Fruit fly (Drosophila melanogaster) whole organism, embryonic: ENCODE results near the gene Ppm1.
A peak's percentile ranks its signal among the peaks of the same experiment; 100 is the strongest.

Experiments
- Atf3 ChIP-seq: fragments of 200-800 bp; sonication (Bioruptor generic); optimal IDR thresholded peaks from 3 replicates; lab custom pipeline; 2016; ENCODE audit warnings: missing biosample characterization, missing genetic modification characterization
- C15 ChIP-seq: fragments of 200-800 bp; sonication (Bioruptor generic); IDR thresholded peaks from 3 replicates; pipeline ENCODE4 v1.3.6; 2022; ENCODE audit warnings: missing biosample characterization, missing genetic modification characterization
- CG10462 ChIP-seq: fragments of 200-800 bp; sonication (Bioruptor generic); optimal IDR thresholded peaks from 2 replicates; lab custom pipeline; 2016; ENCODE audit warnings: missing biosample characterization, missing genetic modification characterization
- CG11695 ChIP-seq: fragments of 200-800 bp; sonication (Bioruptor generic); IDR thresholded peaks from 3 replicates; pipeline ENCODE4 v1.3.6; 2022; ENCODE audit warnings: missing biosample characterization, missing genetic modification characterization
- CG13424 ChIP-seq: fragments of 200-800 bp; sonication (Bioruptor generic); optimal IDR thresholded peaks from 2 replicates; lab custom pipeline; 2019; ENCODE audit warnings: missing biosample characterization, mild to moderate bottlenecking, missing genetic modification characterization, moderate library complexity
- CG14050 ChIP-seq: fragments of 200-800 bp; sonication (Bioruptor generic); IDR thresholded peaks from 3 replicates; pipeline ENCODE4 v1.3.6; 2022; ENCODE audit warnings: missing biosample characterization, missing genetic modification characterization
- CG17385 ChIP-seq: fragments of 200-800 bp; sonication (Bioruptor generic); optimal IDR thresholded peaks from 3 replicates; lab custom pipeline; 2018; ENCODE audit warnings: missing biosample characterization, mild to moderate bottlenecking, missing genetic modification characterization
- CG17612 ChIP-seq: fragments of 200-800 bp; sonication (Bioruptor generic); IDR thresholded peaks from 2 replicates; pipeline ENCODE4 v1.3.6; 2022; ENCODE audit warnings: missing biosample characterization, missing genetic modification characterization
- CG17912 ChIP-seq: fragments of 200-800 bp; sonication (Bioruptor generic); optimal IDR thresholded peaks from 2 replicates; lab custom pipeline; 2018; ENCODE audit warnings: missing biosample characterization, mild to moderate bottlenecking, missing genetic modification characterization
- CG18619 ChIP-seq: fragments of 200-800 bp; sonication (Bioruptor generic); optimal IDR thresholded peaks from 3 replicates; lab custom pipeline; 2017; ENCODE audit warnings: missing biosample characterization, mild to moderate bottlenecking, missing genetic modification characterization
- CG18764 ChIP-seq: fragments of 200-800 bp; sonication (Bioruptor generic); optimal IDR thresholded peaks from 3 replicates; lab custom pipeline; 2016; ENCODE audit warnings: missing biosample characterization, missing genetic modification characterization
- CG2120 ChIP-seq: fragments of 200-800 bp; sonication (Bioruptor generic); optimal IDR thresholded peaks from 3 replicates; lab custom pipeline; 2016; ENCODE audit warnings: missing biosample characterization, missing genetic modification characterization
- CG2129 ChIP-seq: fragments of 200-800 bp; sonication (Bioruptor generic); IDR thresholded peaks from 2 replicates; pipeline ENCODE4 v1.3.6; 2022; ENCODE audit warnings: missing biosample characterization, missing genetic modification characterization; ENCODE audit not compliant: partially characterized antibody
- CG2889 ChIP-seq: fragments of 200-800 bp; sonication (Bioruptor generic); IDR thresholded peaks from 3 replicates; pipeline ENCODE4 v1.3.6; 2022; ENCODE audit warnings: missing biosample characterization, missing genetic modification characterization
- CG31441 ChIP-seq: fragments of 200-800 bp; sonication (Bioruptor generic); IDR thresholded peaks from 2 replicates; pipeline ENCODE4 v1.3.6; 2022; ENCODE audit warnings: missing biosample characterization, missing genetic modification characterization
- CG34422 ChIP-seq: fragments of 200-800 bp; sonication (Bioruptor generic); IDR thresholded peaks from 3 replicates; pipeline ENCODE4 v1.3.6; 2022; ENCODE audit warnings: missing biosample characterization, missing genetic modification characterization
- CG7987 ChIP-seq: fragments of 200-800 bp; sonication (Bioruptor generic); optimal IDR thresholded peaks from 2 replicates; lab custom pipeline; 2018; ENCODE audit warnings: missing biosample characterization, mild to moderate bottlenecking, missing genetic modification characterization, moderate library complexity
- CG8359 ChIP-seq: fragments of 200-800 bp; sonication (Bioruptor generic); optimal IDR thresholded peaks from 2 replicates; lab custom pipeline; 2017; ENCODE audit warnings: missing biosample characterization, mild to moderate bottlenecking, missing genetic modification characterization, borderline replicate concordance
- CG9727 ChIP-seq: fragments of 200-800 bp; sonication (Bioruptor generic); optimal IDR thresholded peaks from 3 replicates; lab custom pipeline; 2017; ENCODE audit warnings: missing biosample characterization, mild to moderate bottlenecking, missing genetic modification characterization
- Dip2 ChIP-seq: fragments of 200-800 bp; sonication (Bioruptor generic); IDR thresholded peaks from 2 replicates; pipeline ENCODE4 v1.3.6; 2022; ENCODE audit warnings: missing biosample characterization, missing genetic modification characterization
- Drgx ChIP-seq: fragments of 200-800 bp; sonication (Bioruptor generic); IDR thresholded peaks from 2 replicates; pipeline ENCODE4 v1.3.6; 2022; ENCODE audit warnings: missing biosample characterization, missing genetic modification characterization
- Fer3 ChIP-seq: fragments of 200-800 bp; sonication (Bioruptor generic); optimal IDR thresholded peaks from 2 replicates; lab custom pipeline; 2018; ENCODE audit warnings: missing biosample characterization, mild to moderate bottlenecking, missing genetic modification characterization, moderate library complexity
- Gsc ChIP-seq: fragments of 200-800 bp; sonication (Bioruptor generic); IDR thresholded peaks from 2 replicates; pipeline ENCODE4 v1.3.6; 2022; ENCODE audit warnings: missing biosample characterization, missing genetic modification characterization
- Max ChIP-seq: fragments of 200-800 bp; sonication (Bioruptor generic); optimal IDR thresholded peaks from 2 replicates; lab custom pipeline; 2016; ENCODE audit warnings: missing biosample characterization, mild to moderate bottlenecking, missing genetic modification characterization
- Med ChIP-seq: fragments of 200-800 bp; sonication (Bioruptor generic); peaks from one replicate; lab custom pipeline; 2016; ENCODE audit warnings: missing biosample characterization, missing genetic modification characterization, mild to moderate bottlenecking, inconsistent platforms, moderate library complexity
- Nf-YC ChIP-seq: fragments of 200-800 bp; optimal IDR thresholded peaks from 3 replicates; lab custom pipeline; 2019; ENCODE audit warnings: missing biosample characterization, mild to moderate bottlenecking, missing genetic modification characterization, moderate library complexity
- Opbp ChIP-seq: fragments of 200-800 bp; sonication (Bioruptor generic); IDR thresholded peaks from 3 replicates; pipeline ENCODE4 v1.3.6; 2022; ENCODE audit warnings: missing biosample characterization, missing genetic modification characterization; ENCODE audit not compliant: partially characterized antibody
- Pdp1 ChIP-seq, 2 experiments: fragments of 200-800 bp; sonication (Bioruptor generic); optimal IDR thresholded peaks; 3 replicates each; lab custom pipeline; 2016; ENCODE audit warnings: missing biosample characterization in 2 of 2, missing genetic modification characterization in 2 of 2, mild to moderate bottlenecking in 1 of 2, moderate library complexity in 1 of 2
- Taf1 ChIP-seq: fragments of 200-800 bp; sonication (Bioruptor generic); IDR thresholded peaks from 2 replicates; pipeline ENCODE4 v1.3.6; 2022; ENCODE audit warnings: missing biosample characterization, missing genetic modification characterization
- Xrp1 ChIP-seq: fragments of 200-800 bp; sonication (Bioruptor generic); IDR thresholded peaks from 2 replicates; pipeline ENCODE4 v1.3.6; 2022; ENCODE audit warnings: missing biosample characterization, missing genetic modification characterization
- amos ChIP-seq: fragments of 200-800 bp; sonication (Bioruptor generic); IDR thresholded peaks from 2 replicates; pipeline ENCODE4 v1.3.6; 2022; ENCODE audit warnings: missing biosample characterization, missing genetic modification characterization; ENCODE audit not compliant: partially characterized antibody
- ara ChIP-seq: fragments of 200-800 bp; sonication (Bioruptor generic); IDR thresholded peaks from 2 replicates; pipeline ENCODE4 v1.3.6; 2022; ENCODE audit warnings: missing biosample characterization, missing genetic modification characterization
- bowl ChIP-seq: fragments of 200-800 bp; sonication (Bioruptor generic); IDR thresholded peaks from 2 replicates; pipeline ENCODE4 v1.3.6; 2022; ENCODE audit warnings: missing biosample characterization, missing genetic modification characterization
- cg ChIP-seq: fragments of 200-800 bp; sonication (Bioruptor generic); optimal IDR thresholded peaks from 3 replicates; lab custom pipeline; 2019; ENCODE audit warnings: missing biosample characterization, mild to moderate bottlenecking, missing genetic modification characterization, moderate library complexity
- fd102C ChIP-seq: fragments of 200-800 bp; sonication (Bioruptor generic); optimal IDR thresholded peaks from 2 replicates; lab custom pipeline; 2018; ENCODE audit warnings: missing biosample characterization, mild to moderate bottlenecking, missing genetic modification characterization, moderate library complexity
- ftz-f1 ChIP-seq: fragments of 200-800 bp; sonication (Bioruptor generic); optimal IDR thresholded peaks from 2 replicates; lab custom pipeline; 2016; ENCODE audit warnings: missing biosample characterization, missing genetic modification characterization
- gem ChIP-seq: fragments of 200-800 bp; sonication (Bioruptor generic); optimal IDR thresholded peaks from 2 replicates; lab custom pipeline; 2019; ENCODE audit warnings: missing biosample characterization, mild to moderate bottlenecking, missing genetic modification characterization, moderate library complexity
- hb ChIP-seq: fragments of 200-800 bp; sonication (Bioruptor generic); IDR thresholded peaks from 3 replicates; pipeline ENCODE4 v1.3.6; 2022; ENCODE audit warnings: missing biosample characterization, missing genetic modification characterization; ENCODE audit not compliant: partially characterized antibody
- kah ChIP-seq: fragments of 200-800 bp; sonication (Bioruptor generic); optimal IDR thresholded peaks from 2 replicates; lab custom pipeline; 2018; ENCODE audit warnings: missing biosample characterization, mild to moderate bottlenecking, missing genetic modification characterization
- mam ChIP-seq: fragments of 200-800 bp; sonication (Bioruptor generic); optimal IDR thresholded peaks from 3 replicates; lab custom pipeline; 2016; ENCODE audit warnings: missing biosample characterization, missing genetic modification characterization
- nerfin-2 ChIP-seq: fragments of 200-800 bp; sonication (Bioruptor generic); IDR thresholded peaks from 2 replicates; pipeline ENCODE4 v1.3.6; 2022; ENCODE audit warnings: missing biosample characterization, missing genetic modification characterization; ENCODE audit not compliant: partially characterized antibody
- pfk ChIP-seq: fragments of 200-800 bp; sonication (Bioruptor generic); optimal IDR thresholded peaks from 2 replicates; lab custom pipeline; 2018; ENCODE audit warnings: missing biosample characterization, mild to moderate bottlenecking, missing genetic modification characterization, moderate library complexity
- pzg ChIP-seq: fragments of 200-800 bp; sonication (Bioruptor generic); optimal IDR thresholded peaks from 3 replicates; lab custom pipeline; 2018; ENCODE audit warnings: missing biosample characterization, mild to moderate bottlenecking, missing genetic modification characterization, moderate library complexity
- sens-2 ChIP-seq: fragments of 200-800 bp; sonication (Bioruptor generic); IDR thresholded peaks from 2 replicates; pipeline ENCODE4 v1.3.6; 2022; ENCODE audit warnings: missing biosample characterization, missing genetic modification characterization
- sisA ChIP-seq: fragments of 200-800 bp; sonication (Bioruptor generic); IDR thresholded peaks from 2 replicates; pipeline ENCODE4 v1.3.6; 2022; ENCODE audit warnings: missing biosample characterization, missing genetic modification characterization
- stc ChIP-seq: fragments of 200-800 bp; sonication (Bioruptor generic); IDR thresholded peaks from 2 replicates; pipeline ENCODE4 v1.3.6; 2022; ENCODE audit warnings: missing biosample characterization, missing genetic modification characterization
- twi ChIP-seq: fragments of 200-800 bp; optimal IDR thresholded peaks from 2 replicates; lab custom pipeline; 2019; ENCODE audit warnings: missing biosample characterization, mild to moderate bottlenecking, missing genetic modification characterization, moderate library complexity
- vvl ChIP-seq: fragments of 200-800 bp; sonication (Bioruptor generic); IDR thresholded peaks from 2 replicates; pipeline ENCODE4 v1.3.6; 2022; ENCODE audit warnings: missing biosample characterization, missing genetic modification characterization
- zen2 ChIP-seq: fragments of 200-800 bp; sonication (Bioruptor generic); IDR thresholded peaks from 3 replicates; pipeline ENCODE4 v1.3.6; 2022; ENCODE audit warnings: missing biosample characterization, missing genetic modification characterization; ENCODE audit not compliant: partially characterized antibody

Gene Ppm1

dm6 chr3L:545512-546161 is 35.5 kb upstream of the Ppm1 start (continued):
- TF ChIP-seq Atf3 (GFP tag; lab: Kevin White, UChicago): peak; percentile 13
- peak; percentile 46; the same call in 2 of the 3 replicates for TF ChIP-seq CG11695 (GFP tag; lab: Robert Waterston, UW)
- no peak for TF ChIP-seq pfk (GFP tag; lab: Kevin White, UChicago)
- peak; percentile 81 for TF ChIP-seq vvl
- TF ChIP-seq ftz-f1 (GFP tag; lab: Kevin White, UChicago): no peak
- TF ChIP-seq Gsc: no peak
- no peak for TF ChIP-seq bowl (GFP tag; lab: Robert Waterston, UW)
- peak; percentile 72 for TF ChIP-seq Drgx (GFP tag; lab: Robert Waterston, UW)
- TF ChIP-seq Xrp1: peak; percentile 65
- TF ChIP-seq hb (GFP tag; lab: Robert Waterston, UW): no peak
- TF ChIP-seq CG14050 (GFP tag; lab: Robert Waterston, UW): peak; percentile 59
- peak; percentile 78 for TF ChIP-seq gem (tag; lab: Kevin White, UChicago)
- peak; percentile 94 for TF ChIP-seq Med
- TF ChIP-seq Opbp (GFP tag; lab: Robert Waterston, UW): no peak
- TF ChIP-seq Pdp1 (GFP tag; optimal IDR thresholded peaks at IDR 0.05; lab: Kevin White, UChicago): peak; percentile 62 to 66
- 0 out of 2 replicates have a peak, but pooled peaks have one; percentile 5 for TF ChIP-seq ara (GFP tag; lab: Robert Waterston, UW)
- TF ChIP-seq CG2889 (GFP tag; lab: Robert Waterston, UW): peak; percentile 48; the same call in 1 of the 3 replicates
- TF ChIP-seq CG10462: no peak
- TF ChIP-seq kah (GFP tag; lab: Kevin White, UChicago): no peak
- TF ChIP-seq CG2120 (GFP tag; lab: Kevin White, UChicago): peak; percentile 93
- peak; percentile 58 for TF ChIP-seq CG17385 (GFP tag; lab: Kevin White, UChicago)
- TF ChIP-seq sens-2 (GFP tag; lab: Robert Waterston, UW): no peak
- peak; percentile 43; the same call in 1 of the 2 replicates for TF ChIP-seq CG17612 (GFP tag; lab: Robert Waterston, UW)
- TF ChIP-seq Taf1: peak; percentile 61
- 0 out of 3 replicates have a peak, but pooled peaks have one; percentile 22 for TF ChIP-seq CG34422 (GFP tag; lab: Robert Waterston, UW)
- 0 out of 2 replicates have a peak, but pooled peaks have one; percentile 33 for TF ChIP-seq stc (GFP tag; lab: Robert Waterston, UW)
- TF ChIP-seq nerfin-2 (GFP tag; lab: Robert Waterston, UW): no peak
- no peak; the same call in 1 of the 2 replicates for TF ChIP-seq amos
- TF ChIP-seq CG2129 (GFP tag; lab: Robert Waterston, UW): no peak
- no peak for TF ChIP-seq cg (GFP tag; lab: Kevin White, UChicago)
- TF ChIP-seq CG17912 (GFP tag; lab: Kevin White, UChicago): no peak
- TF ChIP-seq Max (GFP tag; lab: Kevin White, UChicago): peak; percentile 21
- 0 out of 3 replicates have a peak, but pooled peaks have one; percentile 51 for TF ChIP-seq C15 (GFP tag; lab: Robert Waterston, UW)
- peak; percentile 26 for TF ChIP-seq CG7987
- TF ChIP-seq mam (GFP tag; lab: Kevin White, UChicago): peak; percentile 76
- TF ChIP-seq sisA (GFP tag; lab: Robert Waterston, UW): peak; percentile 51
- TF ChIP-seq CG18764 (GFP tag; lab: Kevin White, UChicago): no peak
- no peak for TF ChIP-seq CG8359
- TF ChIP-seq CG31441 (GFP tag; lab: Robert Waterston, UW): peak; percentile 42; the same call in 1 of the 2 replicates
- no peak for TF ChIP-seq fd102C (GFP tag; lab: Kevin White, UChicago)
- TF ChIP-seq Fer3 (tag; lab: Kevin White, UChicago): peak; percentile 76
- no peak for TF ChIP-seq zen2
- peak; percentile 64 for TF ChIP-seq CG13424 (tag; lab: Kevin White, UChicago)
- TF ChIP-seq Dip2 (GFP tag; lab: Robert Waterston, UW): no peak
- no peak for TF ChIP-seq twi
- TF ChIP-seq CG9727 (GFP tag; lab: Kevin White, UChicago): peak; percentile 68
- TF ChIP-seq Nf-YC (tag; lab: Kevin White, UChicago): no peak
- TF ChIP-seq pzg: no peak
- TF ChIP-seq CG18619 (GFP tag; lab: Kevin White, UChicago): peak; percentile 44
